Worm (Caenorhabditis elegans): ENCODE results near the gene C03B1.4.
A peak's percentile ranks its signal among the peaks of the same experiment; 100 is the strongest.

Gene C03B1.4

DNA sequence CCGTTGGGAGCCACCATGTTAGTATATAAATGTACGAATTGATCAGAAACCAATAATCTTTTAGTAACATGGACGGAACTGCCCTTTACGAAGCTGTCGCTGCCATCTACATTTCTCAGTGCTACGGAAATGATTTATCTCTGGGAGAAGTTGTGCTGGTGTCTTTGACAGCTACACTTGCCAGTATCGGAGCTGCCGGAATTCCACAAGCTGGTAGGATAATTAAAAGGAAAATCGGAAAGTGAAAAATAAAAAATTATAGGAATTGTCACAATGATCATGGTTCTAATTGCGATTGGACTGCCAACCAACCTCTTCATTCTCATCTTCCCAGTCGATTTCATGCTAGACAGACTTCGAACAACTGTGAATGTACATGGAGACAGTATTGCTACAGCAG lies 41.6 kb downstream of the C03B1.4 start:
- TF ChIP-seq daf-12 (tag; optimal IDR thresholded peaks at IDR 0.05) (no peak), nhr-12 (tag; optimal IDR thresholded peaks at IDR 0.05) (no peak), nhr-77 (tag; optimal IDR thresholded peaks at IDR 0.05) (no peak)

DNA sequence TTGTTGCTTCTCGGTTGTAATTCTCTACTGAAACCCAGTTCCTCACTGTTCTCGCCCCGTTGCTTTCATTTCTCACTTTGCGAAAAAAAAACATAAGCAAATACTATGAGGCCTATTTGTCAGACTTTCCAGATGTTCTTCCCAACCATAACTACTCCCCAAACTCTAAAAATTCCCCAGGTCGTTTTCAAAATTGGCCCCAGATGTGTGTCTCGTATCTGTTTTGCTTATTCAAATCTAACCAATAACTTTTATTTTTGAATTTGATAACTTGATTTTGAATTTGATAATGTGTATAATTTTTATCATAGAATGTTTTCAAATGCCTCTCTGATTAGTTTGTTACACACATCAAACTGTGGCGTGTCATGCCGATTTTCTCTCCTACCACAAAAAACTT lies 43.5 kb downstream of the C03B1.4 start:
- TF ChIP-seq elt-1 (tag; optimal IDR thresholded peaks at IDR 0.05), result no peak
- no peak for TF ChIP-seq daf-12 (tag; optimal IDR thresholded peaks at IDR 0.05)
- no peak for TF ChIP-seq fkh-2 (tag; optimal IDR thresholded peaks at IDR 0.05)
- TF ChIP-seq lin-15B (tag; optimal IDR thresholded peaks at IDR 0.05), result no peak
- no peak for TF ChIP-seq ztf-11 (tag; optimal IDR thresholded peaks at IDR 0.05)
- no peak for TF ChIP-seq tbx-2 (tag; optimal IDR thresholded peaks at IDR 0.05)
- TF ChIP-seq nhr-237 (tag; optimal IDR thresholded peaks at IDR 0.05), result no peak
- TF ChIP-seq nhr-25 (tag; optimal IDR thresholded peaks at IDR 0.05), result no peak
- no peak for TF ChIP-seq nhr-23 (tag; optimal IDR thresholded peaks at IDR 0.05)
- TF ChIP-seq fkh-10 (GFP tag; optimal IDR thresholded peaks at IDR 0.05), result no peak
- TF ChIP-seq ztf-4 (tag; optimal IDR thresholded peaks at IDR 0.05), result no peak
- no peak for TF ChIP-seq pha-4 (tag; optimal IDR thresholded peaks at IDR 0.05)
- no peak for TF ChIP-seq ama-1 (optimal IDR thresholded peaks at IDR 0.05)
- TF ChIP-seq ZK546.5 (tag; optimal IDR thresholded peaks at IDR 0.05), result no peak
- TF ChIP-seq hmg-11 (tag; optimal IDR thresholded peaks at IDR 0.05), result no peak
- TF ChIP-seq ceh-82 (tag; optimal IDR thresholded peaks at IDR 0.05), result no peak
- no peak for TF ChIP-seq jun-1 (tag; optimal IDR thresholded peaks at IDR 0.05)
- TF ChIP-seq eor-1 (tag; optimal IDR thresholded peaks at IDR 0.05), result no peak
- TF ChIP-seq lsy-12 (tag; optimal IDR thresholded peaks at IDR 0.05), result no peak

- no peak for TF ChIP-seq ceh-9 (tag; optimal IDR thresholded peaks at IDR 0.05)
- no peak for TF ChIP-seq ceh-28 (tag; optimal IDR thresholded peaks at IDR 0.05)
- TF ChIP-seq nhr-67 (tag; optimal IDR thresholded peaks at IDR 0.05), result no peak
- TF ChIP-seq egl-5 (tag; optimal IDR thresholded peaks at IDR 0.05), result no peak
- TF ChIP-seq nhr-11 (tag; optimal IDR thresholded peaks at IDR 0.05), result no peak
- no peak for TF ChIP-seq nhr-12 (tag; optimal IDR thresholded peaks at IDR 0.05)
- no peak for TF ChIP-seq ztf-4 (tag; optimal IDR thresholded peaks at IDR 0.05)
- TF ChIP-seq R02D3.7 (tag; optimal IDR thresholded peaks at IDR 0.05), result no peak
- no peak for TF ChIP-seq eor-1 (tag; optimal IDR thresholded peaks at IDR 0.05)
- TF ChIP-seq zag-1 (tag; optimal IDR thresholded peaks at IDR 0.05), result no peak
- no peak for TF ChIP-seq ceh-16 (tag; optimal IDR thresholded peaks at IDR 0.05)
- TF ChIP-seq elt-2 (tag; optimal IDR thresholded peaks at IDR 0.05), result peak; percentile 74
- peak; percentile 17 for TF ChIP-seq pha-4 (tag; optimal IDR thresholded peaks at IDR 0.05)
- no peak for TF ChIP-seq nhr-28 (tag; optimal IDR thresholded peaks at IDR 0.05)
- no peak for TF ChIP-seq nhr-237 (tag; optimal IDR thresholded peaks at IDR 0.05)
- TF ChIP-seq fkh-2 (tag; optimal IDR thresholded peaks at IDR 0.05), result no peak
- no peak for TF ChIP-seq ztf-11 (tag; optimal IDR thresholded peaks at IDR 0.05)
- TF ChIP-seq nfya-1 (tag; optimal IDR thresholded peaks at IDR 0.05; ENCODE audit: insufficient read depth), result no peak
- TF ChIP-seq tbx-2 (tag; optimal IDR thresholded peaks at IDR 0.05), result no peak
- TF ChIP-seq pqm-1 (tag; optimal IDR thresholded peaks at IDR 0.05), result peak; percentile 33
Measured at ce11 chrX:6408286-6408685, 44.0 kb downstream of the C03B1.4 start.

ce11 chrX:6408713-6409112 lies 44.4 kb downstream of the C03B1.4 start:
- no peak for TF ChIP-seq mdl-1 (tag; optimal IDR thresholded peaks at IDR 0.05)
- no peak for TF ChIP-seq snpc-4 (tag; optimal IDR thresholded peaks at IDR 0.05)
- TF ChIP-seq aly-2 (tag; optimal IDR thresholded peaks at IDR 0.05), result no peak
- no peak for TF ChIP-seq nhr-237 (tag; optimal IDR thresholded peaks at IDR 0.05)
- no peak for TF ChIP-seq zag-1 (tag; optimal IDR thresholded peaks at IDR 0.05)
- TF ChIP-seq hmg-11 (tag; optimal IDR thresholded peaks at IDR 0.05), result no peak
- TF ChIP-seq lsy-12 (tag; optimal IDR thresholded peaks at IDR 0.05), result no peak
- no peak for TF ChIP-seq eor-1 (tag; optimal IDR thresholded peaks at IDR 0.05)

DNA sequence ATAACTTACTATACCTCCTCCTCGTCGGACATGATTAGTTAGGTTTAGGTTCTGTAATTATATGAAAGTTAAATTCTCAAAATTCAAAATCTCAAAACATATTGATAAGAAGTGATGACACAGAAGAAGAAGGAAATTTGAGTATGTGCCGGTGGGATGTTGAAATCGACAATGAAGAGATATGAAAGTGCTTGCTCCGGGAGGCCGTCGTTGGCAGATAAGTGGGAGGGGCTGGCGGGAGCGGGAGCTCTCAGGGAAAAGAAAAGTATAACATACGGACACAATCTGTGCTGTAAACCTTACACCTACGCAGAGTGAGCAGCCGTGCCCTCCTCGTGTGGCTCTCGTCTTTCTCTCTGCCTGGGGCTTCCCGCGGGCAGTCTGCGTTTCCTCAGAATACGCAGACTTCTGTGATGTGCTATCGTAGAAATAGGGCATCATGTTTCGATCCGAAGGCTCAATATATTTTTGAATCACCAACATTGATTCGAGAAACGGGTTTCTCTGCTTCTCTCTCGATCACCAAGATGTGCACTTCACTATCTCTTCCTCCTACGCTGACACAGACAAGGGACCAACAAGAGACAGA lies 46.0 kb downstream of the C03B1.4 start, which contains the start of gene mup-2:
mup-2 (minus strand) TSS at position 51 of the 589 bp plus-strand sequence.
- TF ChIP-seq zag-1 (tag; optimal IDR thresholded peaks at IDR 0.05) (no peak), lin-39 (tag; optimal IDR thresholded peaks at IDR 0.05) (peak; percentile 33), ceh-16 (tag; optimal IDR thresholded peaks at IDR 0.05) (no peak), fos-1 (tag; optimal IDR thresholded peaks at IDR 0.05) (no peak), nfya-1 (tag; optimal IDR thresholded peaks at IDR 0.05; ENCODE audit: insufficient read depth) (peak; percentile 15)
